Fruit fly (Drosophila melanogaster) whole organism, embryonic: ENCODE data around the gene syd.
A peak's percentile ranks its signal among the peaks of the same experiment; 100 is the strongest.

Experiments used
- BtbVII ChIP-seq: fragments of 200-800 bp; sonication (Bioruptor generic); optimal IDR thresholded peaks from 3 replicates; lab custom pipeline; 2017; ENCODE audit warnings: missing biosample characterization, mild to moderate bottlenecking, missing genetic modification characterization
- CG1024 ChIP-seq: fragments of 200-800 bp; sonication (Bioruptor generic); IDR thresholded peaks from 2 replicates; pipeline ENCODE4 v1.3.6; 2022; ENCODE audit warnings: missing biosample characterization, missing genetic modification characterization
- CG10565 ChIP-seq: fragments of 200-800 bp; sonication (Bioruptor generic); optimal IDR thresholded peaks from 3 replicates; lab custom pipeline; 2016; ENCODE audit warnings: missing biosample characterization, mild to moderate bottlenecking, missing genetic modification characterization
- CG10959 ChIP-seq: fragments of 200-800 bp; sonication (Bioruptor generic); IDR thresholded peaks from 2 replicates; pipeline ENCODE4 v1.3.6; 2022; ENCODE audit warnings: missing biosample characterization, missing genetic modification characterization
- CG10979 ChIP-seq: fragments of 200-800 bp; sonication (Bioruptor generic); optimal IDR thresholded peaks from 2 replicates; lab custom pipeline; 2018; ENCODE audit warnings: missing biosample characterization, mild to moderate bottlenecking, missing genetic modification characterization, moderate library complexity
- CG13296 ChIP-seq: fragments of 200-800 bp; sonication (Bioruptor generic); optimal IDR thresholded peaks from 3 replicates; lab custom pipeline; 2018; ENCODE audit warnings: missing biosample characterization, mild to moderate bottlenecking, missing genetic modification characterization
- CG13424 ChIP-seq: fragments of 200-800 bp; sonication (Bioruptor generic); optimal IDR thresholded peaks from 2 replicates; lab custom pipeline; 2019; ENCODE audit warnings: missing biosample characterization, mild to moderate bottlenecking, missing genetic modification characterization, moderate library complexity
- CG15479 ChIP-seq: fragments of 200-800 bp; sonication (Bioruptor generic); optimal IDR thresholded peaks from 3 replicates; lab custom pipeline; 2019; ENCODE audit warnings: missing biosample characterization, mild to moderate bottlenecking, missing genetic modification characterization, moderate library complexity
- CG17359 ChIP-seq: fragments of 200-800 bp; sonication (Bioruptor generic); optimal IDR thresholded peaks from 3 replicates; lab custom pipeline; 2018; ENCODE audit warnings: missing biosample characterization, mild to moderate bottlenecking, missing genetic modification characterization, moderate library complexity
- CG30431 ChIP-seq: fragments of 200-800 bp; sonication (Bioruptor generic); optimal IDR thresholded peaks from 2 replicates; lab custom pipeline; 2017; ENCODE audit warnings: missing biosample characterization, missing genetic modification characterization
- CG31388 ChIP-seq: fragments of 200-800 bp; sonication (Bioruptor generic); optimal IDR thresholded peaks from 2 replicates; lab custom pipeline; 2016; ENCODE audit warnings: missing biosample characterization, missing genetic modification characterization
- CG3847 ChIP-seq: fragments of 200-800 bp; sonication (Bioruptor generic); IDR thresholded peaks from 2 replicates; pipeline ENCODE4 v1.3.6; 2022; ENCODE audit warnings: missing biosample characterization, missing genetic modification characterization
- CG4854 ChIP-seq: fragments of 200-800 bp; sonication (Bioruptor generic); optimal IDR thresholded peaks from 2 replicates; lab custom pipeline; 2016; ENCODE audit warnings: missing biosample characterization, missing genetic modification characterization, inconsistent platforms
- CG5180 ChIP-seq: fragments of 200-800 bp; sonication (Bioruptor generic); optimal IDR thresholded peaks from 3 replicates; lab custom pipeline; 2017; ENCODE audit warnings: missing biosample characterization, missing genetic modification characterization, mild to moderate bottlenecking, moderate library complexity, missing genetic modification reagents
- CG7271 ChIP-seq: fragments of 200-800 bp; sonication (Bioruptor generic); optimal IDR thresholded peaks from 2 replicates; lab custom pipeline; 2018; ENCODE audit warnings: missing biosample characterization, mild to moderate bottlenecking, missing genetic modification characterization, moderate library complexity
- CG8924 ChIP-seq: fragments of 200-800 bp; optimal IDR thresholded peaks from 3 replicates; lab custom pipeline; 2019; ENCODE audit warnings: missing biosample characterization, mild to moderate bottlenecking, missing genetic modification characterization, moderate library complexity
- CG9609 ChIP-seq: fragments of 200-800 bp; sonication (Bioruptor generic); optimal IDR thresholded peaks from 3 replicates; lab custom pipeline; 2016; ENCODE audit warnings: missing biosample characterization, missing genetic modification characterization
- CG9817 ChIP-seq: fragments of 200-800 bp; sonication (Bioruptor generic); optimal IDR thresholded peaks from 2 replicates; lab custom pipeline; 2018; ENCODE audit warnings: missing biosample characterization, mild to moderate bottlenecking, missing genetic modification characterization, moderate library complexity
- CG9876 ChIP-seq: fragments of 200-800 bp; sonication (Bioruptor generic); optimal IDR thresholded peaks from 2 replicates; lab custom pipeline; 2016; ENCODE audit warnings: missing biosample characterization, missing genetic modification characterization
- CHES-1-like ChIP-seq: fragments of 200-800 bp; sonication (Bioruptor generic); optimal IDR thresholded peaks from 2 replicates; lab custom pipeline; 2016; ENCODE audit warnings: missing biosample characterization, missing genetic modification characterization
- Dek ChIP-seq: fragments of 200-800 bp; sonication (Bioruptor generic); optimal IDR thresholded peaks from 3 replicates; lab custom pipeline; 2019; ENCODE audit warnings: missing biosample characterization, mild to moderate bottlenecking, missing genetic modification characterization, moderate library complexity
- Dip2 ChIP-seq: fragments of 200-800 bp; sonication (Bioruptor generic); IDR thresholded peaks from 2 replicates; pipeline ENCODE4 v1.3.6; 2022; ENCODE audit warnings: missing biosample characterization, missing genetic modification characterization
- Gsc ChIP-seq: fragments of 200-800 bp; sonication (Bioruptor generic); IDR thresholded peaks from 2 replicates; pipeline ENCODE4 v1.3.6; 2022; ENCODE audit warnings: missing biosample characterization, missing genetic modification characterization
- HHEX ChIP-seq: fragments of 200-800 bp; sonication (Bioruptor generic); optimal IDR thresholded peaks from 3 replicates; lab custom pipeline; 2017; ENCODE audit warnings: missing biosample characterization, mild to moderate bottlenecking, missing genetic modification characterization, missing genetic modification reagents
- HmgZ ChIP-seq: fragments of 200-800 bp; sonication (Bioruptor generic); optimal IDR thresholded peaks from 2 replicates; lab custom pipeline; 2018; ENCODE audit warnings: missing biosample characterization, mild to moderate bottlenecking, missing genetic modification characterization
- Hr51 ChIP-seq, 2 experiments: fragments of 200-800 bp; sonication (Bioruptor generic); optimal IDR thresholded peaks; 2 replicates in 1 of 2; 3 replicates in 1 of 2; lab custom pipeline; 2016 to 2018; ENCODE audit warnings: missing biosample characterization in 2 of 2, missing genetic modification characterization in 2 of 2, mild to moderate bottlenecking in 1 of 2, moderate library complexity in 1 of 2
- Lim3 ChIP-seq: fragments of 200-800 bp; sonication (Bioruptor generic); IDR thresholded peaks from 2 replicates; pipeline ENCODE4 v1.3.6; 2022; ENCODE audit warnings: missing biosample characterization, missing genetic modification characterization
- Lpt ChIP-seq: fragments of >200 bp; optimal IDR thresholded peaks from 2 replicates; lab custom pipeline; 2018; ENCODE audit warnings: missing biosample characterization, missing genetic modification characterization
- Med ChIP-seq: fragments of 200-800 bp; sonication (Bioruptor generic); peaks from one replicate; lab custom pipeline; 2016; ENCODE audit warnings: missing biosample characterization, missing genetic modification characterization, mild to moderate bottlenecking, inconsistent platforms, moderate library complexity
- Taf1 ChIP-seq: fragments of 200-800 bp; sonication (Bioruptor generic); IDR thresholded peaks from 2 replicates; pipeline ENCODE4 v1.3.6; 2022; ENCODE audit warnings: missing biosample characterization, missing genetic modification characterization
- ap ChIP-seq: fragments of 200-800 bp; sonication (Bioruptor generic); IDR thresholded peaks from 2 replicates; pipeline ENCODE4 v1.3.6; 2022; ENCODE audit warnings: missing biosample characterization, missing genetic modification characterization
- ara ChIP-seq: fragments of 200-800 bp; sonication (Bioruptor generic); IDR thresholded peaks from 2 replicates; pipeline ENCODE4 v1.3.6; 2022; ENCODE audit warnings: missing biosample characterization, missing genetic modification characterization
- chif ChIP-seq, 2 experiments: fragments of 200-800 bp; sonication (Bioruptor generic); optimal IDR thresholded peaks; 3 replicates each; lab custom pipeline; 2016; ENCODE audit warnings: missing biosample characterization in 2 of 2, missing genetic modification characterization in 2 of 2
- chm ChIP-seq: fragments of 200-800 bp; sonication (Bioruptor generic); IDR thresholded peaks from 2 replicates; pipeline ENCODE4 v1.3.6; 2022; ENCODE audit warnings: missing biosample characterization, missing genetic modification characterization
- en ChIP-seq: fragments of 200-800 bp; sonication (Bioruptor generic); optimal IDR thresholded peaks from 2 replicates; lab custom pipeline; 2016; ENCODE audit warnings: missing biosample characterization, missing genetic modification characterization
- fd3F ChIP-seq: fragments of 200-800 bp; sonication (Bioruptor generic); optimal IDR thresholded peaks from 2 replicates; lab custom pipeline; 2018; ENCODE audit warnings: missing biosample characterization, mild to moderate bottlenecking, missing genetic modification characterization, moderate library complexity
- fd96Cb ChIP-seq: fragments of 200-800 bp; sonication (Bioruptor generic); optimal IDR thresholded peaks from 2 replicates; lab custom pipeline; 2018; ENCODE audit warnings: missing biosample characterization, mild to moderate bottlenecking, missing genetic modification characterization, moderate library complexity
- insv ChIP-seq, 2 experiments: fragments of 200-800 bp; sonication (Bioruptor generic); optimal IDR thresholded peaks; 3 replicates each; lab custom pipeline; 2016 to 2018; ENCODE audit warnings: missing biosample characterization in 2 of 2, missing genetic modification characterization in 2 of 2
- inv ChIP-seq: fragments of 200-800 bp; sonication (Bioruptor generic); IDR thresholded peaks from 2 replicates; pipeline ENCODE4 v1.3.6; 2022; ENCODE audit warnings: missing biosample characterization, missing genetic modification characterization; ENCODE audit not compliant: partially characterized antibody
- lilli ChIP-seq: fragments of 200-800 bp; sonication (Bioruptor generic); optimal IDR thresholded peaks from 3 replicates; lab custom pipeline; 2016; ENCODE audit warnings: missing biosample characterization, missing genetic modification characterization
- lov ChIP-seq, 2 experiments: fragments of 200-800 bp in 1 of 2; fragments of >200 bp in 1 of 2; sonication (Bioruptor generic) in 1 of 2; IDR thresholded peaks in 1 of 2; optimal IDR thresholded peaks in 1 of 2; 2 replicates in 1 of 2; 3 replicates in 1 of 2; pipeline versions ENCODE4 v1.3.6 to Lab custom; 2017 to 2022; ENCODE audit warnings: missing biosample characterization in 1 of 2, missing genetic modification characterization in 1 of 2
- nmo ChIP-seq: fragments of 200-800 bp; sonication (Bioruptor generic); optimal IDR thresholded peaks from 2 replicates; lab custom pipeline; 2018; ENCODE audit warnings: missing biosample characterization, mild to moderate bottlenecking, missing genetic modification characterization, moderate library complexity
- ranshi ChIP-seq: fragments of 200-800 bp; sonication (Bioruptor generic); IDR thresholded peaks from 2 replicates; pipeline ENCODE4 v1.3.6; 2022; ENCODE audit warnings: missing biosample characterization, missing genetic modification characterization
- sens-2 ChIP-seq: fragments of 200-800 bp; sonication (Bioruptor generic); IDR thresholded peaks from 2 replicates; pipeline ENCODE4 v1.3.6; 2022; ENCODE audit warnings: missing biosample characterization, missing genetic modification characterization
- sim ChIP-seq: fragments of 200-800 bp; sonication (Bioruptor generic); IDR thresholded peaks from 2 replicates; pipeline ENCODE4 v1.3.6; 2022; ENCODE audit warnings: missing biosample characterization, missing genetic modification characterization
- slbo ChIP-seq: fragments of 200-800 bp; sonication (Bioruptor generic); IDR thresholded peaks from 2 replicates; pipeline ENCODE4 v1.3.6; 2022; ENCODE audit warnings: missing biosample characterization, missing genetic modification characterization
- tll ChIP-seq, 2 experiments: fragments of 200-800 bp in 1 of 2; fragments of >200 bp in 1 of 2; sonication (Bioruptor generic) in 1 of 2; optimal IDR thresholded peaks; 2 replicates each; lab custom pipeline; 2017 to 2019; ENCODE audit warnings: missing biosample characterization in 2 of 2, missing genetic modification characterization in 2 of 2, mild to moderate bottlenecking in 1 of 2, moderate library complexity in 1 of 2
- trem ChIP-seq: fragments of 200-800 bp; optimal IDR thresholded peaks from 3 replicates; lab custom pipeline; 2019; ENCODE audit warnings: missing biosample characterization, mild to moderate bottlenecking, missing genetic modification characterization, moderate library complexity
- wdn ChIP-seq: fragments of 200-800 bp; sonication (Bioruptor generic); IDR thresholded peaks from 2 replicates; pipeline ENCODE4 v1.3.6; 2022; ENCODE audit warnings: missing biosample characterization, missing genetic modification characterization

Gene syd

dm6 chr3L:7867036-7867787 is 68.7 kb downstream of the syd start, which contains the start of gene Pdp1 (continued):
- TF ChIP-seq Hr51 (GFP tag; optimal IDR thresholded peaks at IDR 0.05; lab: Kevin White, UChicago), result no peak
- no peak for TF ChIP-seq CG7271 (tag; lab: Kevin White, UChicago)
- TF ChIP-seq wdn (GFP tag; lab: Robert Waterston, UW), result no peak; the same call in 1 of the 2 replicates
- no peak for TF ChIP-seq CG30431 (GFP tag; lab: Kevin White, UChicago)
- TF ChIP-seq chif (GFP tag; optimal IDR thresholded peaks at IDR 0.05; lab: Kevin White, UChicago), result no peak
- no peak for TF ChIP-seq insv (GFP tag; optimal IDR thresholded peaks at IDR 0.05; lab: Kevin White, UChicago)
- no peak for TF ChIP-seq CG9876 (GFP tag; lab: Kevin White, UChicago)
- TF ChIP-seq CG31388 (GFP tag; lab: Kevin White, UChicago), result no peak
- TF ChIP-seq Dip2, result no peak
- no peak for TF ChIP-seq CG10565
- TF ChIP-seq CG15479 (GFP tag; lab: Kevin White, UChicago), result no peak
- peak; percentile 25 for TF ChIP-seq inv
- no peak for TF ChIP-seq lov (optimal IDR thresholded peaks at IDR 0.05; lab: Kevin White, UChicago)
- TF ChIP-seq lov (GFP tag; IDR thresholded peaks at IDR 0.05; lab: Robert Waterston, UW), result peak; percentile 50; the same call in 2 of the 3 replicates
- peak; percentile 8 for TF ChIP-seq CG13296
- peak; percentile 7 for TF ChIP-seq trem (tag; lab: Kevin White, UChicago)
- 0 out of 2 replicates have a peak, but pooled peaks have one; percentile 17 for TF ChIP-seq slbo (GFP tag; lab: Robert Waterston, UW)
- peak; percentile 48; the same call in 1 of the 2 replicates for TF ChIP-seq chm (GFP tag; lab: Robert Waterston, UW)
- TF ChIP-seq ranshi (GFP tag; lab: Robert Waterston, UW), result no peak; the same call in 1 of the 2 replicates
- no peak for TF ChIP-seq ap
- no peak for TF ChIP-seq HmgZ (tag; lab: Kevin White, UChicago)
- TF ChIP-seq Lpt, result no peak
- TF ChIP-seq Dek, result peak; percentile 23
- no peak for TF ChIP-seq sim
- no peak for TF ChIP-seq HHEX (GFP tag; lab: Kevin White, UChicago)
- no peak for TF ChIP-seq CG4854 (GFP tag; lab: Kevin White, UChicago)
- no peak for TF ChIP-seq Gsc (GFP tag; lab: Robert Waterston, UW)
- TF ChIP-seq en, result no peak
- TF ChIP-seq CG8924 (tag; lab: Kevin White, UChicago), result peak; percentile 18
- no peak for TF ChIP-seq CG9609 (GFP tag; lab: Kevin White, UChicago)
- no peak for TF ChIP-seq CG5180
- TF ChIP-seq Taf1, result no peak
- TF ChIP-seq sens-2, result no peak
- TF ChIP-seq CG17359, result no peak
- TF ChIP-seq CHES-1-like (GFP tag; lab: Kevin White, UChicago), result no peak
- TF ChIP-seq fd96Cb (tag; lab: Kevin White, UChicago), result no peak
- no peak for TF ChIP-seq CG1024
- TF ChIP-seq CG13424, result peak; percentile 17
- TF ChIP-seq BtbVII (GFP tag; lab: Kevin White, UChicago), result peak; percentile 22
- no peak for TF ChIP-seq fd3F
- no peak for TF ChIP-seq CG10959 (GFP tag; lab: Robert Waterston, UW)
- TF ChIP-seq CG9817 (tag; lab: Kevin White, UChicago), result no peak
- peak; percentile 85 for TF ChIP-seq Med (GFP tag; lab: Kevin White, UChicago)
- TF ChIP-seq nmo (GFP tag; lab: Kevin White, UChicago), result no peak
- TF ChIP-seq ara (GFP tag; lab: Robert Waterston, UW), result no peak
- no peak for TF ChIP-seq lilli (GFP tag; lab: Kevin White, UChicago)
- no peak for TF ChIP-seq CG3847 (GFP tag; lab: Robert Waterston, UW)
- no peak for TF ChIP-seq Lim3
- no peak for TF ChIP-seq CG10979 (tag; lab: Kevin White, UChicago)
- TF ChIP-seq tll (GFP tag; optimal IDR thresholded peaks at IDR 0.05; lab: Kevin White, UChicago), result no peak
